Worm (Caenorhabditis elegans): Measurements from ENCODE around the gene fbxb-18.

The fbxb-18 gene

ce11 chrII:1688813-1689212 is at the start of gene fbxb-18, which contains the start of gene fbxb-19:
fbxb-18 (minus strand) TSS chrII:1688913.
fbxb-19 (minus strand) TSS chrII:1689181.
- no peak for TF ChIP-seq ceh-63 (GFP tag; optimal IDR thresholded peaks at IDR 0.05)
- no peak for TF ChIP-seq lsy-2 (tag; optimal IDR thresholded peaks at IDR 0.05)
- TF ChIP-seq nhr-71 (tag; optimal IDR thresholded peaks at IDR 0.05): no peak
- TF ChIP-seq fkh-8 (tag; optimal IDR thresholded peaks at IDR 0.05): no peak
- TF ChIP-seq egl-27 (tag; optimal IDR thresholded peaks at IDR 0.05): no peak
- TF ChIP-seq skn-1 (tag; optimal IDR thresholded peaks at IDR 0.05): no peak
- no peak for TF ChIP-seq ceh-88 (GFP tag; IDR thresholded peaks at IDR 0.05)
- no peak for TF ChIP-seq unc-130 (tag; optimal IDR thresholded peaks at IDR 0.05)

DNA sequence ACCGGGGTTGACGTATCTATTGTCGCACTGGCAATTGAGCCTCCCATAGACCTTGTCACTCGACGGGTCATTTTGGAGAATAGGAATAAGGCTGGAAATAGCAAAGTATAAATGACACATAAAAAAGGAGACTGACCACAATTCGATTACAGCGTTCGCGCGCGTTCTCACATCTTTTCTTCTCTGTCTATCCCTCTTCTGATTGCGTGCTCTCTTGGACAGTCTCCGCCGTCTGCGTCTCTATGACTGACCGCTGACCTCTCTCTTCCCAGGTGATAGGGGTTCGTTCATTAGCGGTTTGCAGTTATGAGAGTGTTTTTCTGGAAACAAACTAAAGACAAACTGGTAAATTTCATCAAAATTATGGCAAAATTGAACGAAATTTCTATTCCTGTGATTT is 47.6 kb upstream of the fbxb-18 start, which contains the start of gene ceh-83:
TSS of gene ceh-83 (minus strand) at position 181 of the 400 bp plus-strand sequence.
- TF ChIP-seq lin-14 (GFP tag; optimal IDR thresholded peaks at IDR 0.05) (peak; percentile 80), nhr-20 (tag; optimal IDR thresholded peaks at IDR 0.05) (peak; percentile 19), dpl-1 (GFP tag; optimal IDR thresholded peaks at IDR 0.05) (peak in 2 of 3 experiments; percentile 16 to 34), nhr-85 (tag) (peak; percentile 59), efl-1 (optimal IDR thresholded peaks at IDR 0.05) (peak; percentile 57 to 68), efl-1 (GFP tag; optimal IDR thresholded peaks at IDR 0.05 in 1 of 2) (peak; percentile 36 to 94), rnt-1 (tag; optimal IDR thresholded peaks at IDR 0.05) (peak; percentile 50), elt-2 (tag; optimal IDR thresholded peaks at IDR 0.05) (no peak), lin-35 (GFP tag; optimal IDR thresholded peaks at IDR 0.05) (peak; percentile 2 to 64), lir-3 (tag; optimal IDR thresholded peaks at IDR 0.05; ENCODE audit: poor library complexity) (no peak)

DNA sequence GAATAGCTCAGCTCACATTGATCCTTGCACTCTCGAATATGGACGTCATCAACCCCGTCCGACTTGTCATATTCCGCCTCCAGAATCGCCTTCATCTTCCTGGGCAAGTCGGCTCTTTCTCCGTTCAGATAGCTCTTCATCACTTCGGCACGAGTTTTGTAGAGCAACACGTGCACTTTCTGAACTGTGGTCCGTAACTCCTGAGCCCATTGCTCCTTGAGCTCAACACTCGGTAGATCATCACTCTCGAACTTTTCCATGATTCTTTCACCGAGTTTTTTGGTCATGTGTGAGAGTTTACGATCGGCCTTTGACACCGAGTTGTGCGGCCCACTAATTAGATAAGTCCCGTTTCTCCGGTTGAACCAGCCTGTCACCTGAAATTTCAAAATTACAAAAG is 46.4 kb upstream of the fbxb-18 start:
- no peak for TF ChIP-seq nhr-71 (tag; optimal IDR thresholded peaks at IDR 0.05)
- no peak for TF ChIP-seq fkh-10 (GFP tag; optimal IDR thresholded peaks at IDR 0.05)
- no peak for TF ChIP-seq nhr-20 (tag; optimal IDR thresholded peaks at IDR 0.05)
- TF ChIP-seq nhr-90 (tag; optimal IDR thresholded peaks at IDR 0.05; ENCODE audit: poor library complexity): no peak
- TF ChIP-seq unc-98 (GFP tag; IDR thresholded peaks at IDR 0.05): no peak
- TF ChIP-seq mdl-1 (tag; optimal IDR thresholded peaks at IDR 0.05): no peak
- TF ChIP-seq nhr-12 (tag; optimal IDR thresholded peaks at IDR 0.05): no peak
- TF ChIP-seq fos-1 (tag; optimal IDR thresholded peaks at IDR 0.05): no peak
- TF ChIP-seq ama-1 (optimal IDR thresholded peaks at IDR 0.05): no peak

ce11 chrII:1731932-1732331 is 43.2 kb upstream of the fbxb-18 start, which contains the start of gene ceh-82:
ceh-82 (plus strand) TSS chrII:1732232.
- TF ChIP-seq C34B4.2 (tag; optimal IDR thresholded peaks at IDR 0.05) (no peak), aha-1 (tag; optimal IDR thresholded peaks at IDR 0.05) (no peak), lin-35 (GFP tag; optimal IDR thresholded peaks at IDR 0.05) (no peak), mab-9 (GFP tag; IDR thresholded peaks at IDR 0.05) (no peak), nhr-237 (tag; optimal IDR thresholded peaks at IDR 0.05) (no peak), blmp-1 (tag; optimal IDR thresholded peaks at IDR 0.05) (no peak), mef-2 (tag; optimal IDR thresholded peaks at IDR 0.05) (no peak), F16B12.6 (tag; optimal IDR thresholded peaks at IDR 0.05) (no peak)

ce11 chrII:1730103-1730502 is 41.4 kb upstream of the fbxb-18 start, which contains the start of gene ceh-81:
ceh-81 (plus strand) TSS chrII:1730403.
- TF ChIP-seq mef-2 (tag; optimal IDR thresholded peaks at IDR 0.05): no peak
- no peak for TF ChIP-seq xbp-1 (tag; optimal IDR thresholded peaks at IDR 0.05)
- no peak for TF ChIP-seq lin-39 (tag; optimal IDR thresholded peaks at IDR 0.05)
- no peak for TF ChIP-seq alr-1 (tag; optimal IDR thresholded peaks at IDR 0.05; ENCODE audit: borderline replicate concordance)
- no peak for TF ChIP-seq nhr-71 (tag; optimal IDR thresholded peaks at IDR 0.05)
- no peak for TF ChIP-seq swsn-7 (tag; optimal IDR thresholded peaks at IDR 0.05)
- no peak for TF ChIP-seq C34B4.2 (tag; optimal IDR thresholded peaks at IDR 0.05)
- TF ChIP-seq unc-130 (tag; optimal IDR thresholded peaks at IDR 0.05): no peak
- no peak for TF ChIP-seq sox-4 (tag; optimal IDR thresholded peaks at IDR 0.05)
